Fruit fly (Drosophila melanogaster) whole organism, embryonic: ENCODE results near the gene Cdc14.

ENCODE experiments used
- Atf-2 ChIP-seq: fragments of 200-800 bp; sonication (Bioruptor generic); optimal IDR thresholded peaks from 2 replicates; lab custom pipeline; 2016; ENCODE audit warnings: missing biosample characterization, missing genetic modification characterization
- Awh ChIP-seq: fragments of 200-800 bp; sonication (Bioruptor generic); IDR thresholded peaks from 2 replicates; pipeline ENCODE4, ENCODE4 v1.3.6; 2022; ENCODE audit warnings: missing biosample characterization, missing genetic modification characterization
- Bteb2 ChIP-seq: fragments of 200-800 bp; sonication (Bioruptor generic); optimal IDR thresholded peaks from 2 replicates; lab custom pipeline; 2016; ENCODE audit warnings: missing biosample characterization, missing genetic modification characterization
- CG10431 ChIP-seq: fragments of 200-800 bp; sonication (Bioruptor generic); optimal IDR thresholded peaks from 3 replicates; lab custom pipeline; 2018; ENCODE audit warnings: missing biosample characterization, mild to moderate bottlenecking, missing genetic modification characterization
- CG10543 ChIP-seq: fragments of 200-800 bp; sonication (Bioruptor generic); optimal IDR thresholded peaks from 3 replicates; lab custom pipeline; 2017; ENCODE audit warnings: missing biosample characterization, mild to moderate bottlenecking, missing genetic modification characterization, moderate library complexity
- CG10565 ChIP-seq: fragments of 200-800 bp; sonication (Bioruptor generic); optimal IDR thresholded peaks from 3 replicates; lab custom pipeline; 2016; ENCODE audit warnings: missing biosample characterization, mild to moderate bottlenecking, missing genetic modification characterization
- CG12219 ChIP-seq: fragments of 200-800 bp; sonication (Bioruptor generic); optimal IDR thresholded peaks from 3 replicates; lab custom pipeline; 2018; ENCODE audit warnings: missing biosample characterization, mild to moderate bottlenecking, missing genetic modification characterization
- CG14050 ChIP-seq: fragments of 200-800 bp; sonication (Bioruptor generic); IDR thresholded peaks from 3 replicates; pipeline ENCODE4 v1.3.6; 2022; ENCODE audit warnings: missing biosample characterization, missing genetic modification characterization
- CG15601 ChIP-seq: fragments of 200-800 bp; sonication (Bioruptor generic); optimal IDR thresholded peaks from 3 replicates; lab custom pipeline; 2019; ENCODE audit warnings: missing biosample characterization, mild to moderate bottlenecking, missing genetic modification characterization, moderate library complexity
- CG18619 ChIP-seq: fragments of 200-800 bp; sonication (Bioruptor generic); optimal IDR thresholded peaks from 3 replicates; lab custom pipeline; 2017; ENCODE audit warnings: missing biosample characterization, mild to moderate bottlenecking, missing genetic modification characterization
- CG2120 ChIP-seq: fragments of 200-800 bp; sonication (Bioruptor generic); optimal IDR thresholded peaks from 3 replicates; lab custom pipeline; 2016; ENCODE audit warnings: missing biosample characterization, missing genetic modification characterization
- CG32532 ChIP-seq: fragments of 200-800 bp; sonication (Bioruptor generic); IDR thresholded peaks from 2 replicates; pipeline ENCODE4 v1.3.6; 2022; ENCODE audit warnings: missing biosample characterization, missing genetic modification characterization
- CG32767 ChIP-seq: fragments of 200-800 bp; sonication (Bioruptor generic); IDR thresholded peaks from 2 replicates; pipeline ENCODE4 v1.3.6; 2022; ENCODE audit warnings: missing biosample characterization, missing genetic modification characterization
- CG4617 ChIP-seq: fragments of 200-800 bp; sonication (Bioruptor generic); optimal IDR thresholded peaks from 3 replicates; lab custom pipeline; 2016; ENCODE audit warnings: missing biosample characterization, missing genetic modification characterization, borderline replicate concordance
- CG5953 ChIP-seq: fragments of 200-800 bp; sonication (Bioruptor generic); IDR thresholded peaks from 2 replicates; pipeline ENCODE4 v1.3.6; 2022; ENCODE audit warnings: missing biosample characterization, missing genetic modification characterization
- CG6765 ChIP-seq: fragments of 200-800 bp; sonication (Bioruptor generic); optimal IDR thresholded peaks from 3 replicates; lab custom pipeline; 2017; ENCODE audit warnings: missing biosample characterization, mild to moderate bottlenecking, missing genetic modification characterization
- CG6813 ChIP-seq: fragments of 200-800 bp; sonication (Bioruptor generic); optimal IDR thresholded peaks from 2 replicates; lab custom pipeline; 2017; ENCODE audit warnings: missing biosample characterization, missing genetic modification characterization, mild to moderate bottlenecking, moderate library complexity, missing genetic modification reagents
- CG7839 ChIP-seq: fragments of 200-800 bp; sonication (Bioruptor generic); optimal IDR thresholded peaks from 3 replicates; lab custom pipeline; 2018; ENCODE audit warnings: missing biosample characterization, mild to moderate bottlenecking, missing genetic modification characterization, moderate library complexity
- CG7928 ChIP-seq: fragments of 200-800 bp; sonication (Bioruptor generic); optimal IDR thresholded peaks from 2 replicates; lab custom pipeline; 2017; ENCODE audit warnings: missing biosample characterization, mild to moderate bottlenecking, missing genetic modification characterization
- CG9932 ChIP-seq: fragments of 200-800 bp; sonication (Bioruptor generic); IDR thresholded peaks from 2 replicates; pipeline ENCODE4 v1.3.6; 2022; ENCODE audit warnings: missing biosample characterization, missing genetic modification characterization
- Dp ChIP-seq: fragments of 200-800 bp; sonication (Bioruptor generic); optimal IDR thresholded peaks from 2 replicates; lab custom pipeline; 2018; ENCODE audit warnings: missing biosample characterization, mild to moderate bottlenecking, missing genetic modification characterization, moderate library complexity
- Eip74EF ChIP-seq, 2 experiments: fragments of 200-800 bp in 1 of 2; fragments of >200 bp in 1 of 2; sonication (Bioruptor generic) in 1 of 2; optimal IDR thresholded peaks; 2 replicates each; lab custom pipeline; 2017 to 2019; ENCODE audit warnings: missing biosample characterization in 2 of 2, missing genetic modification characterization in 2 of 2, mild to moderate bottlenecking in 1 of 2, moderate library complexity in 1 of 2
- GATAe ChIP-seq: fragments of 200-800 bp; sonication (Bioruptor generic); conservative IDR thresholded peaks from 2 replicates; pipeline ENCODE4 v1.3.6; 2022; ENCODE audit warnings: missing biosample characterization, missing genetic modification characterization
- Gsc ChIP-seq: fragments of 200-800 bp; sonication (Bioruptor generic); IDR thresholded peaks from 2 replicates; pipeline ENCODE4 v1.3.6; 2022; ENCODE audit warnings: missing biosample characterization, missing genetic modification characterization
- Hand ChIP-seq: fragments of 200-800 bp; sonication (Bioruptor generic); optimal IDR thresholded peaks from 2 replicates; lab custom pipeline; 2017; ENCODE audit warnings: mild to moderate bottlenecking, missing biosample characterization, missing genetic modification reagents, missing genetic modification characterization
- Mrtf ChIP-seq: fragments of 200-800 bp; sonication (Bioruptor generic); IDR thresholded peaks from 3 replicates; pipeline ENCODE4 v1.3.6; 2022; ENCODE audit warnings: missing biosample characterization, missing genetic modification characterization
- Nf-YC ChIP-seq: fragments of 200-800 bp; optimal IDR thresholded peaks from 3 replicates; lab custom pipeline; 2019; ENCODE audit warnings: missing biosample characterization, mild to moderate bottlenecking, missing genetic modification characterization, moderate library complexity
- Oli ChIP-seq: fragments of 200-800 bp; sonication (Bioruptor generic); optimal IDR thresholded peaks from 2 replicates; lab custom pipeline; 2018; ENCODE audit warnings: missing biosample characterization, mild to moderate bottlenecking, missing genetic modification characterization, moderate library complexity
- TFAM ChIP-seq: fragments of 200-800 bp; sonication (Bioruptor generic); optimal IDR thresholded peaks from 2 replicates; lab custom pipeline; 2017; ENCODE audit warnings: missing biosample characterization, missing genetic modification characterization, inconsistent platforms
- Tbp ChIP-seq: fragments of >200 bp; optimal IDR thresholded peaks from 2 replicates; lab custom pipeline; 2018; ENCODE audit warnings: missing biosample characterization, missing genetic modification characterization
- Xbp1 ChIP-seq: fragments of 200-800 bp; sonication (Bioruptor generic); optimal IDR thresholded peaks from 3 replicates; lab custom pipeline; 2016; ENCODE audit warnings: missing biosample characterization, mild to moderate bottlenecking, missing genetic modification characterization
- ab ChIP-seq: fragments of 200-800 bp; sonication (Bioruptor generic); optimal IDR thresholded peaks from 2 replicates; lab custom pipeline; 2016; ENCODE audit warnings: missing biosample characterization, missing genetic modification characterization
- al ChIP-seq: fragments of 200-800 bp; sonication (Bioruptor generic); IDR thresholded peaks from 2 replicates; pipeline ENCODE4 v1.3.6; 2022; ENCODE audit warnings: missing biosample characterization, missing genetic modification characterization
- btn ChIP-seq: fragments of 200-800 bp; sonication (Bioruptor generic); optimal IDR thresholded peaks from 2 replicates; lab custom pipeline; 2016; ENCODE audit warnings: missing biosample characterization, missing genetic modification characterization
- cas ChIP-seq: fragments of 200-800 bp; sonication (Bioruptor generic); IDR thresholded peaks from 2 replicates; pipeline ENCODE4 v1.3.6; 2022; ENCODE audit warnings: missing biosample characterization, missing genetic modification characterization
- crc ChIP-seq: fragments of 200-800 bp; sonication (Bioruptor generic); optimal IDR thresholded peaks from 2 replicates; lab custom pipeline; 2016; ENCODE audit warnings: missing biosample characterization, missing genetic modification characterization
- dysf ChIP-seq: fragments of 200-800 bp; sonication (Bioruptor generic); IDR thresholded peaks from 3 replicates; pipeline ENCODE4 v1.3.6; 2022; ENCODE audit warnings: missing biosample characterization, missing genetic modification characterization
- fd102C ChIP-seq: fragments of 200-800 bp; sonication (Bioruptor generic); optimal IDR thresholded peaks from 2 replicates; lab custom pipeline; 2018; ENCODE audit warnings: missing biosample characterization, mild to moderate bottlenecking, missing genetic modification characterization, moderate library complexity
- h ChIP-seq: fragments of >200 bp; optimal IDR thresholded peaks from 2 replicates; lab custom pipeline; 2017
- insv ChIP-seq, 2 experiments: fragments of 200-800 bp; sonication (Bioruptor generic); optimal IDR thresholded peaks; 3 replicates each; lab custom pipeline; 2016 to 2018; ENCODE audit warnings: missing biosample characterization in 2 of 2, missing genetic modification characterization in 2 of 2
- knrl ChIP-seq: fragments of 200-800 bp; sonication (Bioruptor generic); IDR thresholded peaks from 3 replicates; pipeline ENCODE4 v1.3.6; 2022; ENCODE audit warnings: missing biosample characterization, missing genetic modification characterization; ENCODE audit not compliant: partially characterized antibody
- lab ChIP-seq: fragments of 200-800 bp; sonication (Bioruptor generic); optimal IDR thresholded peaks from 3 replicates; lab custom pipeline; 2017; ENCODE audit warnings: missing biosample characterization, missing genetic modification characterization, mild to moderate bottlenecking, moderate library complexity, missing genetic modification reagents
- mld ChIP-seq: fragments of 200-800 bp; sonication (Bioruptor generic); IDR thresholded peaks from 3 replicates; pipeline ENCODE4 v1.3.6; 2022; ENCODE audit warnings: missing biosample characterization, missing genetic modification characterization; ENCODE audit not compliant: partially characterized antibody
- nerfin-2 ChIP-seq: fragments of 200-800 bp; sonication (Bioruptor generic); IDR thresholded peaks from 2 replicates; pipeline ENCODE4 v1.3.6; 2022; ENCODE audit warnings: missing biosample characterization, missing genetic modification characterization; ENCODE audit not compliant: partially characterized antibody
- otp ChIP-seq: fragments of 200-800 bp; sonication (Bioruptor generic); IDR thresholded peaks from 3 replicates; pipeline ENCODE4, ENCODE4 v1.3.6; 2022; ENCODE audit warnings: missing biosample characterization, missing genetic modification characterization
- pho ChIP-seq: fragments of 200-800 bp; sonication (Bioruptor generic); optimal IDR thresholded peaks from 2 replicates; lab custom pipeline; 2016; ENCODE audit warnings: missing biosample characterization, missing genetic modification characterization
- pum ChIP-seq: fragments of 200-800 bp; sonication (Bioruptor generic); optimal IDR thresholded peaks from 2 replicates; lab custom pipeline; 2016; ENCODE audit warnings: missing biosample characterization, missing genetic modification characterization
- rib ChIP-seq: fragments of 200-800 bp; sonication (Bioruptor generic); IDR thresholded peaks from 2 replicates; pipeline ENCODE4 v1.3.6; 2022; ENCODE audit warnings: missing biosample characterization, missing genetic modification characterization
- sens ChIP-seq: fragments of 200-800 bp; sonication (Bioruptor generic); peaks from one replicate; lab custom pipeline; 2016; ENCODE audit warnings: missing biosample characterization, missing genetic modification characterization
- sug ChIP-seq: fragments of 200-800 bp; optimal IDR thresholded peaks from 2 replicates; lab custom pipeline; 2019; ENCODE audit warnings: missing biosample characterization, mild to moderate bottlenecking, missing genetic modification characterization, moderate library complexity
- tio ChIP-seq: fragments of 200-800 bp; sonication (Bioruptor generic); optimal IDR thresholded peaks from 2 replicates; lab custom pipeline; 2017; ENCODE audit warnings: missing biosample characterization, missing genetic modification characterization, inconsistent platforms
- wor ChIP-seq: fragments of 200-800 bp; sonication (Bioruptor generic); IDR thresholded peaks from 2 replicates; pipeline ENCODE4 v1.3.6; 2022; ENCODE audit warnings: missing biosample characterization, missing genetic modification characterization

The Cdc14 gene

DNA sequence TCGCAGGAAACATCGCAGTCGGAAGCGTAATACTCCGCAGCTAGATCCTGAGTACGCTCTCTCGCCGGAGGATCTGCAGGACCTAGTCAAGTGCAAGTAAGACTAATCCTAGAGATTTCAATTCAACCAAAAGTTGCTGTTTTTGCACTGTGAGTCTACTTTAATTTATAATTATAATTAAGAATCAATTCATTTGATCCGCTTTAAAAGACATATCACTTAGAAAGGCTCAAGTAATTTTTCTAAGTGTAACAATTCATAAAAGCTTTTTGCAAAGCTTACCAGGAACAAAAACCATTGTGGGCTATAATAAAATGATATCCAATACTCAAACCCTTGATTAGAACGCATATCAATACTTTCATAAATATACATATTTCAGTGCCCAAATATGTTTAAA lies 53.7 kb downstream of the Cdc14 start (continued):
- no peak for TF ChIP-seq Eip74EF (GFP tag; optimal IDR thresholded peaks at IDR 0.05; lab: Kevin White, UChicago)
- TF ChIP-seq h (lab: Kevin White, UChicago) = no peak
- TF ChIP-seq insv (GFP tag; optimal IDR thresholded peaks at IDR 0.05; lab: Kevin White, UChicago) = no peak
- no peak for TF ChIP-seq CG15601 (tag; lab: Kevin White, UChicago)
- no peak for TF ChIP-seq Tbp (GFP tag; lab: Kevin White, UChicago)
- no peak for TF ChIP-seq Oli
- no peak for TF ChIP-seq Dp
- TF ChIP-seq Gsc (GFP tag; lab: Robert Waterston, UW) = no peak
- peak; percentile 69 for TF ChIP-seq sens
- TF ChIP-seq otp = no peak
- no peak for TF ChIP-seq fd102C
- 0 out of 2 replicates have a peak, but pooled peaks have one; percentile 16 for TF ChIP-seq CG5953 (GFP tag; lab: Robert Waterston, UW)
- TF ChIP-seq Nf-YC (tag; lab: Kevin White, UChicago) = no peak
- no peak for TF ChIP-seq Bteb2
- TF ChIP-seq CG2120 (GFP tag; lab: Kevin White, UChicago) = peak; percentile 20
- TF ChIP-seq al (GFP tag; lab: Robert Waterston, UW) = no peak
- no peak for TF ChIP-seq wor (GFP tag; lab: Robert Waterston, UW)
- no peak for TF ChIP-seq CG4617 (GFP tag; lab: Kevin White, UChicago)
- no peak for TF ChIP-seq CG10543 (GFP tag; lab: Kevin White, UChicago)
- no peak for TF ChIP-seq ab (GFP tag; lab: Kevin White, UChicago)
- TF ChIP-seq CG14050 = peak; percentile 9; the same call in 1 of the 3 replicates
- peak; percentile 50; the same call in 1 of the 3 replicates for TF ChIP-seq dysf
- TF ChIP-seq sug (tag; lab: Kevin White, UChicago) = no peak
- TF ChIP-seq mld (GFP tag; lab: Robert Waterston, UW) = no peak
- TF ChIP-seq Hand = no peak
- TF ChIP-seq Xbp1 (GFP tag; lab: Kevin White, UChicago) = peak; percentile 8
- TF ChIP-seq GATAe (GFP tag; lab: Robert Waterston, UW) = no peak
- no peak for TF ChIP-seq CG10431 (GFP tag; lab: Kevin White, UChicago)
- no peak for TF ChIP-seq pum (GFP tag; lab: Kevin White, UChicago)
- no peak for TF ChIP-seq Mrtf (GFP tag; lab: Robert Waterston, UW)
- no peak for TF ChIP-seq rib (GFP tag; lab: Robert Waterston, UW)
- TF ChIP-seq nerfin-2 (GFP tag; lab: Robert Waterston, UW) = no peak
- TF ChIP-seq knrl (GFP tag; lab: Robert Waterston, UW) = no peak
- TF ChIP-seq crc = no peak
- TF ChIP-seq tio (GFP tag; lab: Kevin White, UChicago) = peak; percentile 26
- no peak for TF ChIP-seq CG12219 (GFP tag; lab: Kevin White, UChicago)
- no peak for TF ChIP-seq CG7839 (tag; lab: Kevin White, UChicago)
- TF ChIP-seq CG32532 (GFP tag; lab: Robert Waterston, UW) = peak; percentile 56; the same call in 1 of the 2 replicates
- no peak for TF ChIP-seq btn (GFP tag; lab: Kevin White, UChicago)
- TF ChIP-seq lab (GFP tag; lab: Kevin White, UChicago) = no peak
- TF ChIP-seq CG7928 (GFP tag; lab: Kevin White, UChicago) = no peak
- TF ChIP-seq CG9932 (GFP tag; lab: Robert Waterston, UW) = 0 out of 2 replicates have a peak, but pooled peaks have one; percentile 10
- TF ChIP-seq CG18619 (GFP tag; lab: Kevin White, UChicago) = no peak
- TF ChIP-seq CG6813 = no peak
- no peak for TF ChIP-seq CG6765 (GFP tag; lab: Kevin White, UChicago)
- TF ChIP-seq pho (GFP tag; lab: Kevin White, UChicago) = no peak
- no peak for TF ChIP-seq CG32767
- TF ChIP-seq cas = no peak
- 0 out of 2 replicates have a peak, but pooled peaks have one; percentile 10 for TF ChIP-seq Awh
- TF ChIP-seq TFAM = no peak
- no peak for TF ChIP-seq Atf-2 (GFP tag; lab: Kevin White, UChicago)
- no peak for TF ChIP-seq CG10565 (GFP tag; lab: Kevin White, UChicago)
